Worm (Caenorhabditis elegans): ENCODE measurements around the gene faah-4.

faah-4 gene

ce11 chrIII:11942664-11943063 is 33.0 kb upstream of the faah-4 start:
- TF ChIP-seq hlh-11 (tag; optimal IDR thresholded peaks at IDR 0.05) (peak; percentile 55), D1046.2 (GFP tag; IDR thresholded peaks at IDR 0.05) (0 out of 2 replicates have a peak, but pooled peaks have one; percentile 12), vab-7 (GFP tag; IDR thresholded peaks at IDR 0.05) (no peak), aha-1 (tag) (peak; percentile 81), ceh-28 (tag; optimal IDR thresholded peaks at IDR 0.05) (no peak), daf-16 (GFP tag; optimal IDR thresholded peaks at IDR 0.05) (peak in 1 of 2 experiments; percentile 73), daf-16 (tag; optimal IDR thresholded peaks at IDR 0.05) (no peak), nhr-42 (GFP tag; IDR thresholded peaks at IDR 0.05) (0 out of 2 replicates have a peak, but pooled peaks have one; percentile 11), madf-5 (GFP tag; IDR thresholded peaks at IDR 0.05) (no peak)

ce11 chrIII:11938525-11938924 is 28.8 kb upstream of the faah-4 start:
- TF ChIP-seq unc-62 (GFP tag; optimal IDR thresholded peaks at IDR 0.05 in 1 of 2) = peak in 1 of 2 experiments; percentile 91
- TF ChIP-seq unc-62 (tag; optimal IDR thresholded peaks at IDR 0.05) = no peak
- peak; percentile 54 for TF ChIP-seq aha-1 (tag)
- TF ChIP-seq ama-1 (optimal IDR thresholded peaks at IDR 0.05) = no peak

ce11 chrIII:11937911-11938310 is 28.2 kb upstream of the faah-4 start:
- TF ChIP-seq Y5F2A.4 (GFP tag; optimal IDR thresholded peaks at IDR 0.05) (no peak), ceh-32 (tag; optimal IDR thresholded peaks at IDR 0.05; ENCODE audit: poor library complexity) (no peak), rbr-2 (tag; optimal IDR thresholded peaks at IDR 0.05) (no peak), ceh-82 (tag; optimal IDR thresholded peaks at IDR 0.05) (no peak), zip-2 (tag; optimal IDR thresholded peaks at IDR 0.05) (no peak), ceh-20 (GFP tag; IDR thresholded peaks at IDR 0.05) (no peak), unc-130 (GFP tag; optimal IDR thresholded peaks at IDR 0.05) (no peak), daf-16 (GFP tag; optimal IDR thresholded peaks at IDR 0.05) (no peak), daf-16 (tag; optimal IDR thresholded peaks at IDR 0.05) (no peak)

ce11 chrIII:11936668-11937276 is 27.1 kb upstream of the faah-4 start:
- no peak for TF ChIP-seq nhr-41 (GFP tag; IDR thresholded peaks at IDR 0.05)
- TF ChIP-seq ceh-82 (tag; optimal IDR thresholded peaks at IDR 0.05) = no peak
- TF ChIP-seq unc-62 (GFP tag; optimal IDR thresholded peaks at IDR 0.05 in 1 of 2) = peak in 1 of 2 experiments; percentile 53
- TF ChIP-seq unc-62 (tag; optimal IDR thresholded peaks at IDR 0.05) = no peak
- TF ChIP-seq set-16 (GFP tag; IDR thresholded peaks at IDR 0.05) = peak; percentile 86
- no peak for TF ChIP-seq lsy-2 (tag; optimal IDR thresholded peaks at IDR 0.05)
- TF ChIP-seq nhr-48 (tag; optimal IDR thresholded peaks at IDR 0.05) = no peak
- no peak for TF ChIP-seq nhr-6 (tag; optimal IDR thresholded peaks at IDR 0.05)

- TF ChIP-seq zip-2 (tag; optimal IDR thresholded peaks at IDR 0.05) (no peak), F37D6.2 (tag; optimal IDR thresholded peaks at IDR 0.05) (peak; percentile 6), vab-7 (GFP tag; IDR thresholded peaks at IDR 0.05) (0 out of 2 replicates have a peak, but pooled peaks have one; percentile 33), Y48G9A.11 (GFP tag; IDR thresholded peaks at IDR 0.05) (no peak), hlh-11 (tag; optimal IDR thresholded peaks at IDR 0.05) (no peak), zfp-3 (GFP tag; conservative IDR thresholded peaks at IDR 0.05) (no peak), ceh-62 (tag; optimal IDR thresholded peaks at IDR 0.05) (no peak), lsy-2 (tag; optimal IDR thresholded peaks at IDR 0.05) (peak in 1 of 2 experiments; percentile 42), nhr-28 (tag; optimal IDR thresholded peaks at IDR 0.05) (no peak), ces-1 (GFP tag; optimal IDR thresholded peaks at IDR 0.05) (no peak), php-3 (GFP tag; IDR thresholded peaks at IDR 0.05) (no peak), tra-1 (GFP tag; IDR thresholded peaks at IDR 0.05) (no peak), zfp-2 (tag; optimal IDR thresholded peaks at IDR 0.05) (peak; percentile 17), cey-2 (tag; optimal IDR thresholded peaks at IDR 0.05; ENCODE audit: borderline replicate concordance, insufficient read depth) (no peak), dpl-1 (GFP tag; optimal IDR thresholded peaks at IDR 0.05) (peak; percentile 18), Y105C5A.15 (GFP tag; IDR thresholded peaks at IDR 0.05) (no peak), dmd-8 (GFP tag; IDR thresholded peaks at IDR 0.05) (no peak), aha-1 (tag) (peak; percentile 96), set-16 (GFP tag; IDR thresholded peaks at IDR 0.05) (peak; percentile 50), nhr-42 (GFP tag; IDR thresholded peaks at IDR 0.05) (no peak), hmg-1.1 (GFP tag; IDR thresholded peaks at IDR 0.05) (peak; percentile 41; the same call in 1 of the 2 replicates), mxl-2 (GFP tag; conservative IDR thresholded peaks at IDR 0.05) (no peak), mdt-29 (GFP tag; IDR thresholded peaks at IDR 0.05) (0 out of 2 replicates have a peak, but pooled peaks have one; percentile 7), Y75B8A.6 (GFP tag; IDR thresholded peaks at IDR 0.05) (no peak), ceh-44 (GFP tag; IDR thresholded peaks at IDR 0.05) (no peak), dmd-9 (GFP tag; IDR thresholded peaks at IDR 0.05) (no peak), ceh-20 (GFP tag; IDR thresholded peaks at IDR 0.05) (no peak)
These were observed 26.2 kb upstream of the faah-4 start for ce11 chrIII:11935948-11936280.
